Fruit fly (Drosophila melanogaster) S2 (cell line): ENCODE results near the gene CG42249.

Source experiments
- CG8478 ChIP-seq: fragments of >200 bp; optimal IDR thresholded peaks from 2 replicates; lab custom pipeline; 2018
- CTCF ChIP-seq, 2 experiments: fragments of >200 bp; optimal IDR thresholded peaks; 2 replicates each; lab custom pipeline; 2018

DNA sequence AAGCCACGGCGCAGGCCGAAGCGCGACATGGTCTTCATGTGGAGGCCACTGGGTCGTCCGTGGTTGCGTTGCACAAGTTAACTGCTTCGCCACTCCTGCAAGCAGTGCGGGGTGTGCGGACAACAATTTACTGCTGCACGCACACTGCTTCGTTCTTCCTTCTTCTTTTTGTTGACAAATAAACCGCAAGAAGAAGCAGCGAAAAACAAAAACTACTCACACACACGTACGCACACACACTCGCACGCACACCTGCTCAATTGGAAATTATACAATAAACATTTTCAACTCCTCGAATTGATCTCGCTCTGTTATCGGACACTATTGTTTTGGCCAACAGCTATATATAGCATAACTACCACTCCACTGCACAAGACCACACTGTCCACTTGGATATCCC, 27.5 kb downstream of the CG42249 start:
- TF ChIP-seq CTCF (optimal IDR thresholded peaks at IDR 0.05; lab: Kevin White, UChicago) (no peak), CG8478 (lab: Kevin White, UChicago) (no peak)
